Fruit fly (Drosophila melanogaster) whole organism, adult: ENCODE measurements around the gene ND-B16.6.

Experiments
- CG12768 ChIP-seq: fragments of 200-800 bp; sonication (Bioruptor generic); optimal IDR thresholded peaks from 2 replicates; lab custom pipeline; 2017; ENCODE audit warnings: missing biosample characterization, missing genetic modification characterization, mild to moderate bottlenecking, moderate library complexity, missing genetic modification reagents
- CG14711 ChIP-seq: fragments of 200-800 bp; sonication (Bioruptor generic); optimal IDR thresholded peaks from 2 replicates; lab custom pipeline; 2018; ENCODE audit warnings: missing biosample characterization, mild to moderate bottlenecking, missing genetic modification characterization, moderate library complexity
- CG1620 ChIP-seq: fragments of 200-800 bp; sonication (Bioruptor generic); optimal IDR thresholded peaks from 2 replicates; lab custom pipeline; 2016; ENCODE audit warnings: missing biosample characterization, missing genetic modification characterization
- CG5204 ChIP-seq: fragments of 200-800 bp; sonication (Bioruptor generic); optimal IDR thresholded peaks from 2 replicates; lab custom pipeline; 2016; ENCODE audit warnings: missing biosample characterization, missing genetic modification characterization
- CG7101 ChIP-seq: fragments of 200-800 bp; sonication (Bioruptor generic); optimal IDR thresholded peaks from 2 replicates; lab custom pipeline; 2018; ENCODE audit warnings: missing biosample characterization, mild to moderate bottlenecking, missing genetic modification characterization, moderate library complexity
- Crg-1 ChIP-seq: fragments of 200-800 bp; sonication (Bioruptor generic); optimal IDR thresholded peaks from 2 replicates; lab custom pipeline; 2016; ENCODE audit warnings: missing biosample characterization, missing genetic modification characterization
- Hr96 ChIP-seq: fragments of 200-800 bp; sonication (Bioruptor generic); optimal IDR thresholded peaks from 2 replicates; lab custom pipeline; 2016; ENCODE audit warnings: missing biosample characterization, missing genetic modification characterization
- Mnt ChIP-seq: fragments of 200-800 bp; sonication (Bioruptor generic); optimal IDR thresholded peaks from 2 replicates; lab custom pipeline; 2016; ENCODE audit warnings: missing biosample characterization, mild to moderate bottlenecking, missing genetic modification characterization
- bab1 ChIP-seq: fragments of 200-800 bp; sonication (Bioruptor generic); optimal IDR thresholded peaks from 3 replicates; lab custom pipeline; 2019; ENCODE audit warnings: missing biosample characterization, mild to moderate bottlenecking, missing genetic modification characterization, moderate library complexity
- cnc ChIP-seq, 2 experiments: fragments of >200 bp; optimal IDR thresholded peaks; 2 replicates each; lab custom pipeline; 2017
- kay ChIP-seq: fragments of 200-800 bp; sonication (Bioruptor generic); peaks from one replicate; lab custom pipeline; 2016; ENCODE audit warnings: missing biosample characterization, missing genetic modification characterization, borderline replicate concordance
- ovo ChIP-seq: fragments of 200-800 bp; sonication (Bioruptor generic); optimal IDR thresholded peaks from 2 replicates; lab custom pipeline; 2016; ENCODE audit warnings: missing biosample characterization, missing genetic modification characterization
- pad ChIP-seq: fragments of 200-800 bp; sonication (Bioruptor generic); optimal IDR thresholded peaks from 3 replicates; lab custom pipeline; 2017; ENCODE audit warnings: missing biosample characterization, missing genetic modification characterization, mild to moderate bottlenecking, moderate library complexity, missing genetic modification reagents

DNA sequence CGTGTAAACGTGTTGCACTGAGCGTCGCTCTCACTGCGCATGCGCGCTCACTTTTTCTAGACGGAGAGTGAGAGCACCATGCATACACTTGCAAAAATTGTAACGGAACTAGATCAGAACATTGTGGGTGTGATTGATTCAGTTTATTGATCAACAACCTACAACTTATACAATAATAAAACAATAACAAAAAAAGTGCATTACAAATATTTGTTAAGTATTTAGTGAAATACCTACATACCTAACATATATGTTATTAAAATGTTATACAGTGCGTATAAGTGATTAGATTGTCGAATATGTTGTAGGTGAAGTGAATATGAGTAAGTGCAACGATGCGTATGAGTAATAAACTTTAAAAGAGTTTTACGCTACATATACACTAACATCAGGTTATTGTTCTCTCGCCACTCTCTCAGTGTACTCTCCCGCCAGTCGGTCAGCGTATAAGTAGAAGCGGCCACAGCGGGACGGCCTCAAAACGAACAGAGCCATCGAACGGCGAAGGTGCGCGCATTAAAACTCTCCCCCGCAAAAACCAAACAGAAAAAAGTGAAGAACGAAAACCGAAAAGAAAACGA is 19.7 kb downstream of the ND-B16.6 start, which contains the start of gene CG42240:
- no peak for TF ChIP-seq cnc (optimal IDR thresholded peaks at IDR 0.05; lab: Kevin White, UChicago)
- peak; percentile 73 for TF ChIP-seq Crg-1
- TF ChIP-seq ovo, result peak; percentile 71
- peak; percentile 96 for TF ChIP-seq bab1 (GFP tag; lab: Kevin White, UChicago)
- peak; percentile 65 for TF ChIP-seq Mnt (GFP tag; lab: Kevin White, UChicago)
- peak; percentile 81 for TF ChIP-seq pad (GFP tag; lab: Kevin White, UChicago)
- peak; percentile 79 for TF ChIP-seq CG5204 (GFP tag; lab: Kevin White, UChicago)
- TF ChIP-seq kay (GFP tag; lab: Kevin White, UChicago), result peak; percentile 92
- peak; percentile 86 for TF ChIP-seq CG14711 (tag; lab: Kevin White, UChicago)
- peak; percentile 83 for TF ChIP-seq Hr96 (GFP tag; lab: Kevin White, UChicago)
- peak; percentile 86 for TF ChIP-seq CG12768 (GFP tag; lab: Kevin White, UChicago)
- peak; percentile 93 for TF ChIP-seq CG7101 (tag; lab: Kevin White, UChicago)
- peak; percentile 54 for TF ChIP-seq CG1620 (GFP tag; lab: Kevin White, UChicago)
